Fruit fly (Drosophila melanogaster): ENCODE data around the gene CG12147.

CG12147 gene

DNA sequence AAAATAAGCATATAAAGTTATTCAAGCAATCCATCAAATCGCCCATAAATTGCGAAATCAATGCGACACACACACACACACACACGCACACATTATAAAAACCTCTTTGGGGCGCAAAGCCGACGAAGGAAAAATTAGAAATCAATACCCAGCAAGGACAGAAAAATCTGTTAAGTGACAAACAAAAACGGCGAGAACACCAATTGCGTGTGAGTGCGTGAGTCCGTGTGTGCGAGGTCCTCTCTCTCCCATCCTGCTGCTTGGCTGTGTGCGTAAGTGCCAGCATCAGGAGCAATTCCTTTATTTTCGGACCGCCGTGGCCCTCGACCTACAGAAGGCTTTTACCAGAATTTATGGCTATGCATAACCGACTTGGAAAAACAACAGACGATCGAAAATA, 14.8 kb downstream of the CG12147 start, which contains the start of gene Orco:
Gene Orco, minus strand, starts transcription at position 101 of the 400 bp plus-strand sequence.
- TF ChIP-seq CTCF (optimal IDR thresholded peaks at IDR 0.05) (no peak), CG8478 (optimal IDR thresholded peaks at IDR 0.05) (no peak)

DNA sequence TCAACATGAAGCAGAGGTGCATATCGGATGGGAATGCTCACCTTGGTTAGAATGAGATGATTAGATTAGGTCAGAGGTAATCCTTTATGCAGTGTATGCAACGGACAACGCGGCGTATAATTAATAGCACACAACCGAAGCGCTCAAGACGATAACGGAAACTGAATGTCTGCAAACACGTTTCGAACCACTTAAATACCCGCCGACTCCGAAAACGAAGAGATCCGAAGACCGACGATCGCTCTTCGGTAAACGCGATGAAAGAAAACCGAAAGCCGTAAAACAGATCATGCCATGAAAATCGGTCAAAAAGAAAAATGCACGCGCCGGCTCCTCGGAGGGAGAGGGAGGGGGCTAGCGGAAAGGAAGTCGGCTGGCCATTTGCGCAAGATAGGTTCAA, 23.1 kb downstream of the CG12147 start, which contains the start of gene CG2663:
Gene CG2663, minus strand, starts transcription at position 173 of the 400 bp plus-strand sequence.
- no peak for TF ChIP-seq CTCF (optimal IDR thresholded peaks at IDR 0.05)
- no peak for TF ChIP-seq CG8478 (optimal IDR thresholded peaks at IDR 0.05)

- TF ChIP-seq CG8478 (optimal IDR thresholded peaks at IDR 0.05) (no peak), CTCF (optimal IDR thresholded peaks at IDR 0.05) (no peak)
These were observed 28.0 kb downstream of the CG12147 start, which contains the start of gene Or83a for dm6 chr3R:5399096-5399495. Gene Or83a, minus strand, starts transcription at chr3R:5399196.

- no peak for TF ChIP-seq CTCF (optimal IDR thresholded peaks at IDR 0.05)
- TF ChIP-seq CG8478 (optimal IDR thresholded peaks at IDR 0.05), result no peak
These were observed 31.8 kb downstream of the CG12147 start for dm6 chr3R:5395210-5395609.

DNA sequence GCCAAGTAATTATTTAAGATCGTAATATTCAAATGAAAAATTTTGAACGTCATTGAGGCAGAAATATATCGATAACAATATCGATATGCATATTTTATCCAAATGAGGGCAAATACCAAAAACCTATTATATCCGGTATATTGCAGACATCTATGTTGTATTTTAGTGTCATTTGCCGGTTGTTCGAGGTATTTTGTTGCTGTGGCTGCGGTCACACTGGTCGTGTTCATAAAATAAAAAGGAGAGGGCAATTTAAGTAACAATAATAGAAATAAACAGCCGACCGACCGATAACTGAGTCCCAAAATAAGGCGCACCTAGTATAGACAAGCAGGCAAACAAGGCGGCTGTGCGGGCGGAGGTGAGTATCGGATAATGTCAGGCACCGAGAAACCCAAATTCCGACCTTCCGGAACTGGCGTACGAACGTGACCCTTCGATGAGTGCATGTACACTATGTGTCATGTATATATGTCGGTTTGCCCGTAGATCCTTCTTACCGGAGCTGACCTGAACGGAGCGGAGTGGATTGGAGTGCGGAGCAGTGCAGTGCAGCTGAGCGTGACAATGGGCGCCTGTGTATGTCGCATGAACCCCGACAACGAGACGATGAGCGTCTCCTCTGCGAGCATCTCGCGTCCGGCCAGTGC, 33.2 kb downstream of the CG12147 start, which contains the start of gene CG1172:
Gene CG1172, plus strand, starts transcription at position 181 of the 650 bp plus-strand sequence.
- TF ChIP-seq CTCF (optimal IDR thresholded peaks at IDR 0.05) (no peak), CG8478 (optimal IDR thresholded peaks at IDR 0.05) (no peak)

DNA sequence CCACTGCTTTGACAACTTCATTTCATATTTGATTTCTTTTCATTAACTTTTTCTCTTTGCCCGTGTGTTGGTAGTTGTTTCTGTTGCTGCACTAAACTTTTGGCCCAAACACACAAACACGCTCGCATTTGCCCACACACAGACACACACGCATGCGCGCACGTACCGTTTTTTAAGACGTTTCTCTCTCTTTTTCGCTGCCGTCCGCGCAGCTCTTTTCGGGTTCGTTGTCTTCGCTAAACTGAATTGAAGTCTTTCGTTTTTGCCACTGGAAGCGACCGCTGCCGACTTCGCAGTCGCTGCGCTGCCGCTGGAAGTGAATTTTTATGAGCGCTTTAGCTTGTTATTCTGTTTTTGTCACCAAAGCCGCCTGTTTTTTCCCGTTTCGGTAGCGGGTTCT, 34.4 kb downstream of the CG12147 start, which contains the start of gene kkv:
Gene kkv, minus strand, starts transcription at position 246 of the 400 bp plus-strand sequence.
- no peak for TF ChIP-seq CTCF (optimal IDR thresholded peaks at IDR 0.05)
- no peak for TF ChIP-seq CG8478 (optimal IDR thresholded peaks at IDR 0.05)

- TF ChIP-seq CG8478 (optimal IDR thresholded peaks at IDR 0.05), result no peak
- TF ChIP-seq CTCF (optimal IDR thresholded peaks at IDR 0.05), result no peak
These were observed 35.0 kb downstream of the CG12147 start for dm6 chr3R:5392033-5392432.

DNA sequence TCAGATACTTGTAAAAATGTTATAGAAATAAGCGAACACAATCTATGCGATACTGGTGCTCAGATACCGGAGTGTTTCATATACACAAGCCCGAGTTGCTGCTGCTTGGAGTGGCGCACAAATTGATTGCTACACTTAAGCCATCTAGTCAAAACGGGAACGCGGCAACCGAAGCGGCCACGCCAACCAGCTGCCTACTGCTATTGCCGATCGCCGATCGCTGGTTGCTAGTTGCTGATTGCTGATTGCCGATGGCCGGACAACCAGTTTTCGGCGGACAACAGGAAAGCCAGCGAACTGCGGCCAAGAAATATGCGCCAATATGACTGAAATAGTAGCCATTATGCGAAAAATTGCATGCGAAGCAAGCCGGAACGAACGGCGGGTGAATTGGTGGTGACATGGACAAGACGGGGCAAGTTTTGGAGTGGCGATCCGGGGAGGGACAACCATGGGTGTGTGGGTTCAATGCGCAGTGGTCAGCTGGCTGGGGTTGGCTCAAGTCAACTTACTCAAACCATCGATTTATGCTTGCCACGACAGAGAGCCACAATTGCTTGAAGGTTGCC, 36.9 kb downstream of the CG12147 start:
- TF ChIP-seq CG8478 (optimal IDR thresholded peaks at IDR 0.05), result no peak
- TF ChIP-seq CTCF (optimal IDR thresholded peaks at IDR 0.05), result no peak

DNA sequence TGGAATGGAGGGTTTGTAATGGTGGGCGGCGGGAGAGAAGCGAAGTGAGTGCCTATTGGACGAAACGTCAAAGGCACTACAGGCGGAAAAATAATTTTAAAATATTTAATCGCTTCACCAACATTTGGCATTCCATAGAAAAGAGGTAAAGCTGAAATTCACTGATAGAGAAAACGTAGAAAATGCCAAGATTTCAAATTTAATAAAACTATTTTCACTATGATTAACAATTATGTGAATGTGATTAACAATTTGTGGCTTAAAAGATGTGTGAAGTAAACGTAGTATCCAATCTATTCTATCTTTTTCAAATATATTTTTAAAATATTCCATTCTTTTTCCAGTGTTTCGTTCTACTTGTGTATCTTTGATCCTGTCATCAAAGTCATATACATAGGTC, 37.6 kb downstream of the CG12147 start:
- TF ChIP-seq CG8478 (optimal IDR thresholded peaks at IDR 0.05) (no peak), CTCF (optimal IDR thresholded peaks at IDR 0.05) (no peak)

DNA sequence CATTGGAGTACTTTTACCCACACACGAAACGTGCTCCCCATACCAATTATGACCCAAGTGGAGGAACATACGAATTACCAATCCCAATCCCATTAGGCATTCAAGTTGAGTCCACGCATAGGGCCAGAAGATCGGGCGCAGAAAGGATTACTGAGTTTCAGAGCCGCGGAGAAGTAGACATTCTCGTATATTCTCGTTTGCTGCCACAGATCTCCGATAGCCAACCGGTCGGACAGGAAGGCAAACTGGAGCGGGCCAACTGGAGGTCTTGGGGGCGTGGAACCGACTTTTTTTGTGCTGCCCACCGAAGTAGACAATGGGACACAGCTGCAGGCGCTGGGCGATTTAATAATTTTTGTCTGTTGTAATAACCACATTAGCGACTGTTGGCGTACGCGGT, 38.0 kb downstream of the CG12147 start:
- no peak for TF ChIP-seq CTCF (optimal IDR thresholded peaks at IDR 0.05)
- TF ChIP-seq CG8478 (optimal IDR thresholded peaks at IDR 0.05), result no peak

- TF ChIP-seq CTCF (optimal IDR thresholded peaks at IDR 0.05) (no peak), CG8478 (optimal IDR thresholded peaks at IDR 0.05) (no peak)
These were observed 39.1 kb downstream of the CG12147 start for dm6 chr3R:5387996-5388395.

DNA sequence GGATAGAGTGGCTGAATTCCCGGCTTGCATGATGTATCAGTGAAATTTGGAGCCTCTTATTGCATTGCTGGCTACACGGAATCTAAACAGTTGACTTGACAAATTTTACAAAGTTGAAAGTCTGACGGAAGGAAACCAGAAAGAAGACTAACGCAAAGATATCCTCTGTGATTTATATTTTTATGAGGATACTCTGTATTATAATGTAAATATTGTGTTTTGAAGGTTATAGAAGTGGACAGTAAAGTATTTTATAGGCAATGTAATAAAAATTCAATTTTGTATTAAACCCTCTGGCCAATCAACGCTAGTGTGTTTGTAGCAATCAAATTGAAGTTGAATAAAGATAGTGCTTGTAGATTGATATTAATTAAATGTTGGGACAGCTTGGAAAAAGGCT, 39.5 kb downstream of the CG12147 start, which contains the start of gene CG14668:
Gene CG14668, minus strand, starts transcription at position 101 of the 400 bp plus-strand sequence.
- TF ChIP-seq CTCF (optimal IDR thresholded peaks at IDR 0.05) (no peak), CG8478 (optimal IDR thresholded peaks at IDR 0.05) (no peak)

dm6 chr3R:5385761-5386160, 41.3 kb downstream of the CG12147 start:
- TF ChIP-seq CTCF (optimal IDR thresholded peaks at IDR 0.05) (no peak), CG8478 (optimal IDR thresholded peaks at IDR 0.05) (no peak)

DNA sequence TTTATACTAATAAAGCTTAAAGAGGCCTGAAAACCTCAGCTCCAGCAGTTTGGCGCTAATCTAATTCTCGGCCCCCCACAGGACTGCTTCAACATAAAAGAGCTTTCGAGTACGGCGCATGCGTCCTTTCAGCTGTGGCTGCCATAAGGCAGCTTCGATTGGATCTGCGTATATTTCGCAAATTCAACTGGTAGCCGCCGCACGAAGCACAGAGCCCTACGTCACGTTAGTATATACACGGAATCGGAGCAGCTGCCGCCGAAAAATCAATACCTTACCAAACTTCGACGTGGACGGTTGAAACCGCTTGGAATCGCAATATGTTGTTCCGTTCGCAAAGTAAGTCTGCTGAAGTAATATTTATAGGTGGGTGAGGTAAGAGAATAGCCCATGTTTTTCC, 50.4 kb downstream of the CG12147 start, which contains the start of gene 7B2:
Gene 7B2, plus strand, starts transcription at position 169 of the 400 bp plus-strand sequence.
- TF ChIP-seq CG8478 (optimal IDR thresholded peaks at IDR 0.05) (no peak), CTCF (optimal IDR thresholded peaks at IDR 0.05) (no peak)
